Worm (Caenorhabditis elegans): ENCODE results near the gene adm-4.

adm-4 gene

DNA sequence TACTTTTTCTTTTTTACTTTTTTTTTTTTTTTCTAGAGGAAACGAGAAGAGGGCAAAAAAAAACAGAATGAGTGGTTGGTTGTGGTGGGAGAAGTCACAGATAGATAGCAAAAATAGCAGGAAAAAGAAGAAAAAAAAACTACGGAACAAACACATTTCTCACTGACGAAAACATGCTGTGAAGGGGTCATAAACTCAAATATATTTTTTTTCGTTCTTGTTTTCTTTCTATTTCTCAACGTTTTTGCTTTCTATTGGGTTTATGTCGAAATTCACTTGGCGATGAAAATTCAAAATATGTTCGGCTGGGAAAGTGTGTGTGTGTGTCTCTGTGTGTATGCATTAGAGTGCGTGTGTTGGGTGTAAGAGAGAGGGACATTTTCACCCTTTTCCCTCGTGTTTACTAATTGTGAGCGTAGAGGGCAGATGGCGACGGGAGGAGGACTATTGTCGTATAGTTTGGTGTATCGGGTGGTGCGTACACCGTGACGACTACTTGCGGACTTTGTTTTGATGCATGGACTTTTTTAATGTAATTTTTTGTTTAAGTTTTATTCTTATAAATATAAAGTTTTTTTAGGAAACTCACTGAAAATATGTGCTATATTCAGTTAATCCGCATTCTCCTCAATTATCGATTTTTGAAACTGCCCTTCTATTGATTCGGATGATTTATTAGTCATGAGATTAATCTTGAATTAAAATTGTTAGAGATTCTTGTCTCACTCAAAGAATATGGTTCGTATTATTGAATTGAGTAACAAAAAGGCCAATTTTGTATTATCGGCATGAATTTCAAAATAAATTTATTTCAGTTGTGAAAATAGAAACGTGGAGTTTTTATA lies 11.5 kb upstream of the adm-4 start (continued):
- TF ChIP-seq nhr-179 (tag; optimal IDR thresholded peaks at IDR 0.05): no peak

DNA sequence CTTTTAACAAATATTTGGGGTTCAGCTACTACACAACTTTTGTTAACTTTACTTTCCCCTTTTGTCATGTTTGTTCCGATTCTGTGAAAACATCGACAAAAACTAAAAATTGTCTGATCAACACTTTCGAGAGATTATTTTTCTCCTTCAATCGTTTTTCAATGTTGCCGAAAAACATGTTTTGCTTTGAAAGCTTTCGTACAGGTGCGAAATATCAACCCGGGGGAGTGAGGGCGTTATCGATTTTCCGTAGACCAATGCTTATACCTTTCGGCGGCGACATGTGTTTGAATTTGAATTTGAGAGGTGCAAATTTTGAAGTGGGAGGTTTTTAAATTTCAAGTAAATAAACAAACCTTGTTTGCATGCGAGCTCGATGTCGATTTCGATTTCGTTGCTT lies 10.3 kb upstream of the adm-4 start:
- TF ChIP-seq Y95B8A.8 (GFP tag; IDR thresholded peaks at IDR 0.05): no peak
- TF ChIP-seq nhr-120 (GFP tag; IDR thresholded peaks at IDR 0.05): no peak
- TF ChIP-seq hlh-12 (tag; optimal IDR thresholded peaks at IDR 0.05): no peak
- no peak for TF ChIP-seq snpc-4 (GFP tag; optimal IDR thresholded peaks at IDR 0.05)
- TF ChIP-seq snpc-4 (tag; optimal IDR thresholded peaks at IDR 0.05): no peak
- TF ChIP-seq egl-44 (GFP tag; IDR thresholded peaks at IDR 0.05): no peak
- no peak for TF ChIP-seq egrh-3 (GFP tag; IDR thresholded peaks at IDR 0.05)
- TF ChIP-seq Y56A3A.18 (GFP tag; IDR thresholded peaks at IDR 0.05): no peak
- no peak for TF ChIP-seq tbx-9 (tag; optimal IDR thresholded peaks at IDR 0.05; ENCODE audit: borderline replicate concordance)
- TF ChIP-seq snpc-1.3 (tag; optimal IDR thresholded peaks at IDR 0.05; ENCODE audit: insufficient read depth): no peak
- no peak for TF ChIP-seq B0035.1 (tag; optimal IDR thresholded peaks at IDR 0.05)
- no peak for TF ChIP-seq nfya-2 (GFP tag; IDR thresholded peaks at IDR 0.05)
- no peak for TF ChIP-seq F49E8.2 (tag; optimal IDR thresholded peaks at IDR 0.05; ENCODE audit: insufficient read depth)
- no peak for TF ChIP-seq madf-8 (GFP tag; conservative IDR thresholded peaks at IDR 0.05)
- TF ChIP-seq unc-62 (GFP tag; optimal IDR thresholded peaks at IDR 0.05): no peak

DNA sequence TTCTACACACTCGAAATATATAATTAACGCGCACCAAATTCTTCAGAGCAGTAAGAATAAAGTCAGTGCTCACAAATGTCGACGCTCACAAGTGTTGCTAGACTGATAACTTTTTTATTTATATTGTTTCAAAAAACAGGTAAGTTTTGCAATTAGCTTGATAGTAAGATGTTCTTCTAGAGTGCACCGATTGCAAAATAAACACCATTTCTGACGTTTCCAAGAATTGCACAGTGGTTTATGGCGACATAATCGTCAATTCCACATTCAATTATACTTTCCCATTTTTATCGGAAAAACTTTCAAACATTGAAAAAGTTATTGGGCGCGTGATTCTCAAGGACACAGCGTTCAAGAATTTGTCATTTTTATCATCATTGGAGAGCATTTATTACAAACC lies 2.3 kb upstream of the adm-4 start:
- TF ChIP-seq B0019.2 (GFP tag; conservative IDR thresholded peaks at IDR 0.05) (no peak), unc-62 (GFP tag; optimal IDR thresholded peaks at IDR 0.05) (no peak), nhr-80 (tag; optimal IDR thresholded peaks at IDR 0.05) (peak; percentile 15)

DNA sequence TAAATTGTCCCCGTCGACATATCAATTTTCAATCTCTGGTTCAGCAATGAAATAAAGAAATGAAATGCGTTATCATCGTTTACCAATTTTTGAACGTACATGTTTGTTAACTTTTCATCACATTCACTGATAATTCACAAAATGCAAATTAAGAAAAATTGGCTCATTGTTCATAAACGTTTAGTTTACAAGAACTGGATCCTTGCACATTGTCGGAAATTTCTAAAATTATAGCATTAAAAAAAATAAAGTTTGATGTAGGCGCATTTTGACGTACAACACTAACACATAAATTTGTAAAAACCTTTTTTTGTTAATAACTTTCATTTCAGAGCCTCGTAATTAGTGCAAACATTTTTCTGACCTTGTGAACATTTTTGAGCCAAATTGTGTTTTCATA lies 1.6 kb upstream of the adm-4 start, which contains the start of gene gpx-7:
Gene gpx-7, minus strand, starts transcription at position 101 of the 400 bp plus-strand sequence.
- TF ChIP-seq egl-18 (GFP tag; IDR thresholded peaks at IDR 0.05): no peak
- TF ChIP-seq aptf-2 (GFP tag; conservative IDR thresholded peaks at IDR 0.05): no peak
- no peak for TF ChIP-seq efl-1 (GFP tag; optimal IDR thresholded peaks at IDR 0.05)
- TF ChIP-seq nhr-80 (tag; optimal IDR thresholded peaks at IDR 0.05): peak; percentile 34

DNA sequence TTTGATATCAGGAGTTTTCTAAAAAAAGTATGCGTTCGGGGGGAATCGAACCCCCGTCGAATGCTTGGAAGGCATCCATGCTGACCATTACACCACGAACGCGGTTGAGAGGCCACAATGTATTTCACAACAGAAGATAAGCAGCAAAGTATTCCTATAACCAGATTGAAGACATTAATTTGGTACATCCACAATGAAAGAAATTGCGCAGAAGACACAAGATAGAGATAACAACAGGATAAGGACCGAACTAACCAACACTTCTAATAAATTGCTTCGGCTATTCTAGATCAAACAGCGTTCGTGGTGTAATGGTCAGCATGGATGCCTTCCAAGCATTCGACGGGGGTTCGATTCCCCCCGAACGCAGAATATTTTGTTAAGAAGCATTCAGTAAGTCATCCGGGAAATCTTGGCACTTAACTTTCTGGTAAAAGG lies 3.8 kb downstream of the adm-4 start:
- no peak for TF ChIP-seq K12H6.12 (tag; optimal IDR thresholded peaks at IDR 0.05)
- no peak for TF ChIP-seq lsl-1 (GFP tag; optimal IDR thresholded peaks at IDR 0.05)
- TF ChIP-seq lin-54 (GFP tag; optimal IDR thresholded peaks at IDR 0.05): peak; percentile 25
- TF ChIP-seq ztf-22 (GFP tag; optimal IDR thresholded peaks at IDR 0.05): peak; percentile 5
- TF ChIP-seq D2030.7 (GFP tag; IDR thresholded peaks at IDR 0.05): peak; percentile 78; the same call in 1 of the 2 replicates
- TF ChIP-seq nhr-80 (tag; optimal IDR thresholded peaks at IDR 0.05): peak; percentile 18
- TF ChIP-seq nhr-120 (GFP tag; IDR thresholded peaks at IDR 0.05): no peak
- no peak for TF ChIP-seq F37B4.10 (GFP tag; IDR thresholded peaks at IDR 0.05)
- peak; percentile 42; the same call in 1 of the 2 replicates for TF ChIP-seq K11D2.4 (GFP tag; IDR thresholded peaks at IDR 0.05)
- TF ChIP-seq mxl-1 (tag; optimal IDR thresholded peaks at IDR 0.05): peak; percentile 63
- 0 out of 2 replicates have a peak, but pooled peaks have one; percentile 26 for TF ChIP-seq rcor-1 (GFP tag; IDR thresholded peaks at IDR 0.05)
- peak; percentile 74 for TF ChIP-seq lin-40 (tag; optimal IDR thresholded peaks at IDR 0.05)
- TF ChIP-seq lsy-27 (tag; optimal IDR thresholded peaks at IDR 0.05; ENCODE audit: borderline replicate concordance, insufficient read depth): no peak
- peak; percentile 14 for TF ChIP-seq F22D6.2 (tag; optimal IDR thresholded peaks at IDR 0.05)
- TF ChIP-seq mcd-1 (GFP tag; IDR thresholded peaks at IDR 0.05): no peak; the same call in 1 of the 2 replicates
- no peak for TF ChIP-seq sptf-2 (GFP tag; optimal IDR thresholded peaks at IDR 0.05)
- TF ChIP-seq ztf-18 (tag; optimal IDR thresholded peaks at IDR 0.05): peak; percentile 62
- no peak for TF ChIP-seq egl-44 (GFP tag; IDR thresholded peaks at IDR 0.05)
- TF ChIP-seq ccch-3 (GFP tag; optimal IDR thresholded peaks at IDR 0.05): no peak
- no peak for TF ChIP-seq F39B2.1 (GFP tag; IDR thresholded peaks at IDR 0.05)
- TF ChIP-seq snpc-4 (GFP tag; optimal IDR thresholded peaks at IDR 0.05): peak; percentile 67
- TF ChIP-seq snpc-4 (tag; optimal IDR thresholded peaks at IDR 0.05): peak in 3 of 4 experiments; percentile 14 to 65 (median 53)
- no peak for TF ChIP-seq dpl-1 (GFP tag; optimal IDR thresholded peaks at IDR 0.05)
- no peak for TF ChIP-seq madf-6 (GFP tag; IDR thresholded peaks at IDR 0.05)

Measured in whole organism, young adult.